Worm (Caenorhabditis elegans) whole organism, mixed stage, embryonic: ENCODE results near the gene ZC239.14.

Source experiments
- M03D4.4 ChIP-seq: sonication (generic microtip); optimal IDR thresholded peaks from 2 replicates; lab custom pipeline; 2017; ENCODE audit warnings: mild to moderate bottlenecking, missing genetic modification characterization, missing compliant biosample characterization
- bed-3 ChIP-seq: fragments of 200-800 bp; sonication (Bioruptor generic); optimal IDR thresholded peaks from 3 replicates; lab custom pipeline; 2018; ENCODE audit warnings: mild to moderate bottlenecking, missing genetic modification characterization, moderate library complexity, missing compliant biosample characterization
- blmp-1 ChIP-seq: fragments of 150-350 bp; optimal IDR thresholded peaks from 2 replicates; lab custom pipeline; 2014; ENCODE audit warnings: missing biosample characterization, missing genetic modification characterization
- ceh-39 ChIP-seq: fragments of 150-350 bp; optimal IDR thresholded peaks from 2 replicates; lab custom pipeline; 2014; ENCODE audit warnings: missing biosample characterization, missing genetic modification characterization
- ceh-83 ChIP-seq: fragments of 200-800 bp; sonication (Bioruptor generic); optimal IDR thresholded peaks from 2 replicates; lab custom pipeline; 2018; ENCODE audit warnings: mild to moderate bottlenecking, missing genetic modification characterization, missing compliant biosample characterization
- drap-1 ChIP-seq: fragments of 200-800 bp; sonication (Bioruptor generic); optimal IDR thresholded peaks from 3 replicates; lab custom pipeline; 2018; ENCODE audit warnings: mild to moderate bottlenecking, missing genetic modification characterization, missing compliant biosample characterization
- elt-1 ChIP-seq: sonication (generic microtip); optimal IDR thresholded peaks from 2 replicates; lab custom pipeline; 2017; ENCODE audit warnings: missing genetic modification characterization, mild to moderate bottlenecking, missing compliant biosample characterization, antibody characterized with exemption, moderate library complexity, borderline replicate concordance; ENCODE audit not compliant: insufficient read depth
- elt-3 ChIP-seq: fragments of 150-350 bp; optimal IDR thresholded peaks from 2 replicates; lab custom pipeline; 2014; ENCODE audit warnings: missing biosample characterization, missing genetic modification characterization
- flh-1 ChIP-seq: fragments of 200-800 bp; sonication (Bioruptor generic); optimal IDR thresholded peaks from 2 replicates; lab custom pipeline; 2018; ENCODE audit warnings: mild to moderate bottlenecking, missing genetic modification characterization, moderate library complexity, missing compliant biosample characterization
- ham-2 ChIP-seq: fragments of 200-800 bp; sonication (Bioruptor generic); optimal IDR thresholded peaks from 2 replicates; lab custom pipeline; 2018; ENCODE audit warnings: mild to moderate bottlenecking, missing genetic modification characterization, missing compliant biosample characterization
- hlh-1 ChIP-seq: fragments of 150-350 bp; optimal IDR thresholded peaks from 2 replicates; lab custom pipeline; 2014; ENCODE audit warnings: missing biosample characterization, missing genetic modification reagents, missing genetic modification characterization
- lin-13 ChIP-seq: fragments of 150-350 bp; optimal IDR thresholded peaks from 2 replicates; lab custom pipeline; 2014; ENCODE audit warnings: missing biosample characterization, missing genetic modification characterization
- lin-32 ChIP-seq: fragments of 200-800 bp; sonication (Bioruptor generic); optimal IDR thresholded peaks from 2 replicates; lab custom pipeline; 2018; ENCODE audit warnings: mild to moderate bottlenecking, missing genetic modification characterization, missing compliant biosample characterization
- lsy-2 ChIP-seq: fragments of 150-350 bp; optimal IDR thresholded peaks from 2 replicates; lab custom pipeline; 2014; ENCODE audit warnings: missing biosample characterization, missing genetic modification characterization
- mab-5 ChIP-seq: fragments of 150-350 bp; optimal IDR thresholded peaks from 2 replicates; lab custom pipeline; 2014; ENCODE audit warnings: missing biosample characterization, missing genetic modification characterization
- mep-1 ChIP-seq: fragments of 150-350 bp; optimal IDR thresholded peaks from 2 replicates; lab custom pipeline; 2017; ENCODE audit warnings: missing biosample characterization, missing genetic modification reagents, missing genetic modification characterization, inconsistent platforms
- mls-2 ChIP-seq: sonication (generic microtip); optimal IDR thresholded peaks from 2 replicates; lab custom pipeline; 2016; ENCODE audit warnings: mild to moderate bottlenecking, missing genetic modification characterization, moderate library complexity, missing compliant biosample characterization
- nhr-12 ChIP-seq: fragments of 150-350 bp; optimal IDR thresholded peaks from 2 replicates; lab custom pipeline; 2014; ENCODE audit warnings: missing biosample characterization, missing genetic modification characterization
- nhr-2 ChIP-seq: fragments of 150-350 bp; optimal IDR thresholded peaks from 2 replicates; lab custom pipeline; 2014; ENCODE audit warnings: missing biosample characterization, missing genetic modification characterization
- nhr-237 ChIP-seq: fragments of 150-350 bp; optimal IDR thresholded peaks from 2 replicates; lab custom pipeline; 2014; ENCODE audit warnings: missing biosample characterization, missing genetic modification characterization
- nhr-28 ChIP-seq: fragments of 150-350 bp; optimal IDR thresholded peaks from 2 replicates; lab custom pipeline; 2014; ENCODE audit warnings: missing biosample characterization, missing genetic modification characterization
- nhr-76 ChIP-seq: sonication (generic microtip); optimal IDR thresholded peaks from 2 replicates; lab custom pipeline; 2017; ENCODE audit warnings: missing biosample characterization, missing genetic modification characterization
- sem-2 ChIP-seq: fragments of 200-800 bp; sonication (Bioruptor generic); optimal IDR thresholded peaks from 2 replicates; lab custom pipeline; 2018; ENCODE audit warnings: mild to moderate bottlenecking, missing genetic modification characterization, missing compliant biosample characterization
- sptf-1 ChIP-seq: sonication (generic microtip); optimal IDR thresholded peaks from 2 replicates; lab custom pipeline; 2017; ENCODE audit warnings: mild to moderate bottlenecking, missing genetic modification characterization, moderate library complexity, missing compliant biosample characterization
- tbx-8 ChIP-seq: fragments of 200-800 bp; sonication (Bioruptor generic); optimal IDR thresholded peaks from 2 replicates; lab custom pipeline; 2018; ENCODE audit warnings: mild to moderate bottlenecking, missing genetic modification characterization, moderate library complexity, missing compliant biosample characterization
- unc-120 ChIP-seq: sonication (generic microtip); optimal IDR thresholded peaks from 2 replicates; lab custom pipeline; 2017; ENCODE audit warnings: missing genetic modification characterization, missing compliant biosample characterization; ENCODE audit not compliant: poor library complexity, severe bottlenecking
- unc-39 ChIP-seq: fragments of 150-350 bp; optimal IDR thresholded peaks from 2 replicates; lab custom pipeline; 2014; ENCODE audit warnings: missing biosample characterization, missing genetic modification characterization
- unc-62 ChIP-seq: fragments of 150-350 bp; optimal IDR thresholded peaks from 2 replicates; lab custom pipeline; 2014; ENCODE audit warnings: missing biosample characterization, missing genetic modification reagents, missing genetic modification characterization
- zip-8 ChIP-seq: fragments of 150-350 bp; optimal IDR thresholded peaks from 2 replicates; lab custom pipeline; 2014; ENCODE audit warnings: missing biosample characterization, missing genetic modification characterization

ZC239.14 gene

DNA sequence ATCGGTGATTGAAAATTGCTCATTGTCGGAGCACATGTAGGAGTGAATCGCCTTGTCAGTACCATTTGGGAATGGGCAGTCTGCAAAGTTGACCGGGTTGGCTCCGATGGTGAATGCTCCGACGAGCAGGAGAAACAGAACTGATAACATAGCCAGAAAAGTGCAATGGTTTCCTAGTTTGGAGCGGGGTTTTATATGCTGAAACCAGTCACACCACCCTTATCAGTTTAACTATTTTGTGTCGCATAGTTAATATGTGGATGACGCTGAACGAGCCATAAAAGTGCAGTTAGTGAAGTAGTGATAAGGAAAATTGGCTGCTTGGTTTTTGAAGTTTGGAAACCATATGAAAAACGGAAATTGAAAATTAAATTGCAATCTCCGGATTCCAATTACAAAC is 24.0 kb upstream of the ZC239.14 start, which contains the start of gene C17F4.7:
C17F4.7 (minus strand) TSS at position 180 of the 400 bp plus-strand sequence.
- TF ChIP-seq blmp-1 (tag; lab: Kevin White, UChicago): no peak
- TF ChIP-seq zip-8 (tag; lab: Kevin White, UChicago): no peak
- TF ChIP-seq lin-13 (tag; lab: Kevin White, UChicago): no peak
- TF ChIP-seq, all 35 proteins: peak for 0

DNA sequence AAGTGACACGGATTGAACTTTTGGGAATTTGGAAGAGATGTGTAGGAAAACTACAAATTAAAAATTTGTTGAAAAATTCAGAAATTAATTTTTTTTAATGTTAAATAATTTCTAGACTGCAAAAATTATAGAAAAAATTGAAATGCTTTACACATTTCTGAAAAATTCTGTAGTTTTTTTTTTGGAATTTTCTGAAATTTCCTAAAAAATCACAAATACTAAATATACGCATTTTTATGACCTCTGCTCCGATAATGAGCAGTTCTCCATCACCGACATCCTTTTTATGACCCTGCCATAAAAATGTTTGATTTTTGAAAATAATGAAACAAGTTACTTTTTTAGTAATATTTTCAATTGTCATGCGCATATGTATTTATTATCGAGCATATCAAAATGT is 22.9 kb upstream of the ZC239.14 start:
- TF ChIP-seq tbx-8 (no peak), nhr-76 (no peak), elt-3 (tag; lab: Kevin White, UChicago) (no peak), drap-1 (GFP tag; lab: Kevin White, UChicago) (no peak), mab-5 (no peak), unc-62 (no peak), lin-32 (GFP tag; lab: Kevin White, UChicago) (no peak), lin-13 (tag; lab: Kevin White, UChicago) (no peak), ceh-83 (GFP tag; lab: Kevin White, UChicago) (no peak)

DNA sequence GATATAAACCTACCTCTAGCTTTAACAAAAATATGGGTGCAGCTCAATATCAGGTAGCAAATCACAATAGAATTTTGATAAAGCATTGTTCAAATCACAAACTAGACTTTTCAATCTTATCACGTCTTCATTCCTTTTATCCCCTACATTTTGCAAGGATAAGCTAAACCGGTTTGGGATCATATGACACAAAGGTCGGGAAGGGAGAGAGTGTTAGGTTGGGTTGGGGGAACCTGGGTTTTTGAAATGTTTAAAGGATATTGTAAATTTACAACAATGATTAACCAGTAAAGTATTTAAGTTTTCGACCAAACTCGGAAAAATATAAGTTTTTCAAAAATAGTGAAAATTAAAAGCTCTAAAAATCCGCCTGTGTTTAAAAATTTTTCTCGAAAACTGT is 22.2 kb upstream of the ZC239.14 start, which contains the start of gene C17F4.12:
C17F4.12 (minus strand) TSS at position 101 of the 400 bp plus-strand sequence.
- TF ChIP-seq hlh-1 (tag; lab: Kevin White, UChicago) (no peak), unc-62 (no peak), ceh-83 (GFP tag; lab: Kevin White, UChicago) (no peak), lsy-2 (tag; lab: Kevin White, UChicago) (no peak), ham-2 (GFP tag; lab: Kevin White, UChicago) (no peak), elt-3 (tag; lab: Kevin White, UChicago) (no peak), lin-32 (GFP tag; lab: Kevin White, UChicago) (no peak), mls-2 (tag; lab: Kevin White, UChicago) (no peak), lin-13 (tag; lab: Kevin White, UChicago) (no peak), unc-120 (tag; lab: Kevin White, UChicago) (no peak), nhr-237 (no peak)

DNA sequence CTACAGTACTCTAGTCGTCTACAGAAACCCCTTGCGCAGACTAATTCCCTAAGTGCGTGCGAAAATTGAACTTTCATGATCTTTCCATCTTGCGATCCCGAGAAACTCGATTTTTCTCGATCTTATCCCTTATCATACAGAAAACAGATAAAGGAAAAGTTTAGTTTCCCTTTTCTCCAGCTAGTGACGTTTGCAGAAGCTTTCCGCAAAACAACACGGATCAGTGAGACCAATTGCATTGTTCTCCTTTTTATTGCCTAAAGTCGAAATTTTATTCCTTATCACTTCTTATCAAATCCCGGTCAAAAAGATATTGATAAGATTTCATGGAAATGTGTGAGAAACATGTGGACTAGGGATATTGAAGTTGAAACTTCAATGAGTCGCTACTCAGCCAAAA is 20.0 kb upstream of the ZC239.14 start:
- no peak for TF ChIP-seq unc-39 (tag; lab: Kevin White, UChicago)
- TF ChIP-seq nhr-2 (tag; lab: Kevin White, UChicago): no peak
- TF ChIP-seq blmp-1 (tag; lab: Kevin White, UChicago): peak; percentile 10
- TF ChIP-seq elt-3 (tag; lab: Kevin White, UChicago): peak; percentile 88
- TF ChIP-seq bed-3 (GFP tag; lab: Kevin White, UChicago): no peak
- no peak for TF ChIP-seq mls-2 (tag; lab: Kevin White, UChicago)

DNA sequence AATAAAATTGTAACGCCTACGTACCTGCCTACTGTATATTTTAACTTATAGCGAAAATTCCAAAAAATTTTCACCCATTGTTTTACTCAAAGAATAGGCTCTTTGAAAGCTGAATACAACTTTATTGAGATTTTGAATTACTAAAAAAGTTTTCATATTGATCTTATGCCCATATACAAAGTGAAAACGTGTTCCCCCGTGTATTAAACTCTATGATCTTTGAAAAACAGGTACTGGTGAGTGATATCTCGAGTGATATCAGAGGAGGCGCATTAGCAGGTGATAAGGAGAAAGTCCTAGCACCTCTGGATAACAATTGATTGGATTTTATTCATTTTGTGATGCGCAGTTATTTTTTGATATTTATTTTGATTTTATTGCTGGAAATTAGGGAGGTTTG is 18.4 kb upstream of the ZC239.14 start, which contains the start of gene C17F4.3:
C17F4.3 (plus strand) TSS at position 301 of the 400 bp plus-strand sequence.
- TF ChIP-seq bed-3 (GFP tag; lab: Kevin White, UChicago) (no peak), ceh-39 (tag; lab: Kevin White, UChicago) (no peak), ceh-83 (GFP tag; lab: Kevin White, UChicago) (no peak), nhr-12 (tag; lab: Kevin White, UChicago) (no peak), mep-1 (tag; lab: Kevin White, UChicago) (no peak), sem-2 (GFP tag; lab: Kevin White, UChicago) (no peak), mls-2 (tag; lab: Kevin White, UChicago) (no peak), M03D4.4 (no peak), unc-39 (tag; lab: Kevin White, UChicago) (no peak), unc-120 (tag; lab: Kevin White, UChicago) (no peak), nhr-28 (tag; lab: Kevin White, UChicago) (no peak), zip-8 (tag; lab: Kevin White, UChicago) (no peak), sptf-1 (tag; lab: Kevin White, UChicago) (no peak), lin-32 (GFP tag; lab: Kevin White, UChicago) (no peak), flh-1 (GFP tag; lab: Kevin White, UChicago) (no peak), unc-62 (no peak), tbx-8 (no peak)

DNA sequence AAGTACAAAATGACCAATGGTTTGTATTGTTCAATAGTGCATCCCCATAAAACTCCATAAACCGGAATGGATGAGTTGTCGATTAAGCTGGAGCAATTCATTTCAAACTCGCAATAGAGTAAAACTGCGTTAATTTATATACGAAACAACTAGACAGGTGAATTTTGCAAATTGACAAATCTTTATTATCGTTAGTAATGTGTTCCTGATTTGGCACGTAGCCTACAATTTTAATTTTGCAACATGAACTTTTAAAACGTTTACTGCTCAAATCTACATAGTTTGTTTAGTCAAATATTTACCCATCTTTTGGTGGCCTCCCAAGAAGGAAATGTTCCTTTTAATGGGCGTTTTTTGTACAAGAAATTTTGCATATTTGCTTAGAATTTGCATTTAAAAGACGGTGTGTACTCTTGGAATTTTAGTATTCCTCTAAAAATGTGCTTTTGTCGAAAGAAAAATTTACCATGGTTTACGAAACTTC is 15.2 kb upstream of the ZC239.14 start, which contains the start of the genes srz-67 and C17F4.11:
srz-67 (minus strand) TSS at position 101 of the 484 bp plus-strand sequence.
C17F4.11 (plus strand) TSS at position 434 of the 484 bp plus-strand sequence.
- no peak for TF ChIP-seq hlh-1 (tag; lab: Kevin White, UChicago)
- TF ChIP-seq elt-1: no peak
- TF ChIP-seq lsy-2 (tag; lab: Kevin White, UChicago): no peak
- TF ChIP-seq M03D4.4: no peak
- no peak for TF ChIP-seq elt-3 (tag; lab: Kevin White, UChicago)
- TF ChIP-seq flh-1 (GFP tag; lab: Kevin White, UChicago): no peak
